Fruit fly (Drosophila melanogaster) whole organism, embryonic: Measurements from ENCODE around the gene Prm.

Source experiments
- Blimp-1 ChIP-seq: fragments of 200-800 bp; sonication (Bioruptor generic); optimal IDR thresholded peaks from 3 replicates; lab custom pipeline; 2018; ENCODE audit warnings: missing biosample characterization, missing genetic modification characterization, mild to moderate bottlenecking, moderate library complexity, missing genetic modification reagents
- CG10274 ChIP-seq: fragments of 200-800 bp; sonication (Bioruptor generic); optimal IDR thresholded peaks from 3 replicates; lab custom pipeline; 2017; ENCODE audit warnings: missing biosample characterization, mild to moderate bottlenecking, missing genetic modification characterization
- CG10321 ChIP-seq: fragments of 200-800 bp; sonication (Bioruptor generic); IDR thresholded peaks from 2 replicates; pipeline ENCODE4 v1.3.6; 2022; ENCODE audit warnings: missing biosample characterization, missing genetic modification characterization
- CG11560 ChIP-seq: fragments of 200-800 bp; sonication (Bioruptor generic); IDR thresholded peaks from 3 replicates; pipeline ENCODE4 v1.3.6; 2022; ENCODE audit warnings: missing biosample characterization, missing genetic modification characterization
- CG11723 ChIP-seq: fragments of 200-800 bp; sonication (Bioruptor generic); optimal IDR thresholded peaks from 2 replicates; lab custom pipeline; 2017; ENCODE audit warnings: missing biosample characterization, mild to moderate bottlenecking, missing genetic modification characterization
- CG13287 ChIP-seq: fragments of 200-800 bp; sonication (Bioruptor generic); IDR thresholded peaks from 2 replicates; pipeline ENCODE4 v1.3.6; 2022; ENCODE audit warnings: missing biosample characterization, missing genetic modification characterization; ENCODE audit not compliant: partially characterized antibody
- CG14441 ChIP-seq: fragments of 200-800 bp; sonication (Bioruptor generic); IDR thresholded peaks from 2 replicates; pipeline ENCODE4 v1.3.6; 2022; ENCODE audit warnings: missing biosample characterization, missing genetic modification characterization
- CG17186 ChIP-seq: fragments of 200-800 bp; sonication (Bioruptor generic); optimal IDR thresholded peaks from 3 replicates; lab custom pipeline; 2017; ENCODE audit warnings: missing biosample characterization, missing genetic modification reagents, missing genetic modification characterization
- CG17912 ChIP-seq: fragments of 200-800 bp; sonication (Bioruptor generic); optimal IDR thresholded peaks from 2 replicates; lab custom pipeline; 2018; ENCODE audit warnings: missing biosample characterization, mild to moderate bottlenecking, missing genetic modification characterization
- CG1792 ChIP-seq: fragments of 200-800 bp; sonication (Bioruptor generic); optimal IDR thresholded peaks from 2 replicates; lab custom pipeline; 2016; ENCODE audit warnings: missing biosample characterization, missing genetic modification characterization
- CG18262 ChIP-seq: fragments of 200-800 bp; optimal IDR thresholded peaks from 3 replicates; lab custom pipeline; 2019; ENCODE audit warnings: missing biosample characterization, mild to moderate bottlenecking, missing genetic modification characterization, moderate library complexity
- CG31224 ChIP-seq: fragments of 200-800 bp; sonication (Bioruptor generic); IDR thresholded peaks from 2 replicates; pipeline ENCODE4 v1.3.6; 2022; ENCODE audit warnings: missing biosample characterization, missing genetic modification characterization
- CG3281 ChIP-seq: fragments of 200-800 bp; sonication (Bioruptor generic); optimal IDR thresholded peaks from 3 replicates; lab custom pipeline; 2017; ENCODE audit warnings: missing biosample characterization, mild to moderate bottlenecking, missing genetic modification characterization
- CG34224 ChIP-seq: fragments of 200-800 bp; sonication (Bioruptor generic); IDR thresholded peaks from 3 replicates; pipeline ENCODE4 v1.3.6; 2022; ENCODE audit warnings: missing biosample characterization, missing genetic modification characterization; ENCODE audit not compliant: partially characterized antibody
- CG4328 ChIP-seq: fragments of 200-800 bp; sonication (Bioruptor generic); optimal IDR thresholded peaks from 3 replicates; lab custom pipeline; 2017; ENCODE audit warnings: missing biosample characterization, missing genetic modification reagents, missing genetic modification characterization
- CG43689 ChIP-seq: fragments of 200-800 bp; sonication (Bioruptor generic); IDR thresholded peaks from 2 replicates; pipeline ENCODE4 v1.3.6; 2022; ENCODE audit warnings: missing biosample characterization, missing genetic modification characterization
- CG6254 ChIP-seq: fragments of 200-800 bp; sonication (Bioruptor generic); optimal IDR thresholded peaks from 3 replicates; lab custom pipeline; 2017; ENCODE audit warnings: mild to moderate bottlenecking, missing biosample characterization, missing genetic modification reagents, missing genetic modification characterization
- CG6854 ChIP-seq: fragments of 200-800 bp; sonication (Bioruptor generic); optimal IDR thresholded peaks from 3 replicates; lab custom pipeline; 2017; ENCODE audit warnings: missing biosample characterization, mild to moderate bottlenecking, missing genetic modification characterization
- CG8281 ChIP-seq: fragments of 200-800 bp; sonication (Bioruptor generic); optimal IDR thresholded peaks from 2 replicates; lab custom pipeline; 2018; ENCODE audit warnings: missing biosample characterization, mild to moderate bottlenecking, missing genetic modification characterization, moderate library complexity
- CG8290 ChIP-seq, 3 experiments: fragments of 200-800 bp; sonication (Bioruptor generic); optimal IDR thresholded peaks; 2 replicates each; lab custom pipeline; 2016 to 2019; ENCODE audit warnings: missing biosample characterization in 3 of 3, missing genetic modification characterization in 3 of 3, mild to moderate bottlenecking in 2 of 3, moderate library complexity in 1 of 3
- CG9437 ChIP-seq: fragments of 200-800 bp; sonication (Bioruptor generic); optimal IDR thresholded peaks from 2 replicates; lab custom pipeline; 2018; ENCODE audit warnings: missing biosample characterization, mild to moderate bottlenecking, missing genetic modification characterization
- CG9817 ChIP-seq: fragments of 200-800 bp; sonication (Bioruptor generic); optimal IDR thresholded peaks from 2 replicates; lab custom pipeline; 2018; ENCODE audit warnings: missing biosample characterization, mild to moderate bottlenecking, missing genetic modification characterization, moderate library complexity
- CG9932 ChIP-seq: fragments of 200-800 bp; sonication (Bioruptor generic); IDR thresholded peaks from 2 replicates; pipeline ENCODE4 v1.3.6; 2022; ENCODE audit warnings: missing biosample characterization, missing genetic modification characterization
- CrebB ChIP-seq: fragments of 200-800 bp; sonication (Bioruptor generic); optimal IDR thresholded peaks from 3 replicates; lab custom pipeline; 2018; ENCODE audit warnings: missing biosample characterization, mild to moderate bottlenecking, missing genetic modification characterization
- ERR ChIP-seq: fragments of 200-800 bp; sonication (Bioruptor generic); optimal IDR thresholded peaks from 2 replicates; lab custom pipeline; 2016; ENCODE audit warnings: missing biosample characterization, missing genetic modification characterization
- HHEX ChIP-seq: fragments of 200-800 bp; sonication (Bioruptor generic); optimal IDR thresholded peaks from 3 replicates; lab custom pipeline; 2017; ENCODE audit warnings: missing biosample characterization, mild to moderate bottlenecking, missing genetic modification characterization, missing genetic modification reagents
- Kr ChIP-seq: fragments of 200-800 bp; sonication (Bioruptor generic); optimal IDR thresholded peaks from 2 replicates; lab custom pipeline; 2017; ENCODE audit warnings: missing biosample characterization, mild to moderate bottlenecking, missing genetic modification characterization
- Mrtf ChIP-seq: fragments of 200-800 bp; sonication (Bioruptor generic); IDR thresholded peaks from 3 replicates; pipeline ENCODE4 v1.3.6; 2022; ENCODE audit warnings: missing biosample characterization, missing genetic modification characterization
- Poxn ChIP-seq: fragments of 200-800 bp; sonication (Bioruptor generic); IDR thresholded peaks from 2 replicates; pipeline ENCODE4 v1.3.6; 2022; ENCODE audit warnings: missing biosample characterization, missing genetic modification characterization
- Rfx ChIP-seq: fragments of 200-800 bp; sonication (Bioruptor generic); IDR thresholded peaks from 2 replicates; pipeline ENCODE4 v1.3.6; 2022; ENCODE audit warnings: missing biosample characterization, missing genetic modification characterization
- Sry-δ ChIP-seq: fragments of 200-800 bp; sonication (Bioruptor generic); optimal IDR thresholded peaks from 2 replicates; lab custom pipeline; 2016; ENCODE audit warnings: missing biosample characterization, missing genetic modification characterization
- bab2 ChIP-seq: fragments of 200-800 bp; sonication (Bioruptor generic); optimal IDR thresholded peaks from 2 replicates; lab custom pipeline; 2016; ENCODE audit warnings: missing biosample characterization, missing genetic modification characterization
- bowl ChIP-seq: fragments of 200-800 bp; sonication (Bioruptor generic); IDR thresholded peaks from 2 replicates; pipeline ENCODE4 v1.3.6; 2022; ENCODE audit warnings: missing biosample characterization, missing genetic modification characterization
- cg ChIP-seq: fragments of 200-800 bp; sonication (Bioruptor generic); optimal IDR thresholded peaks from 3 replicates; lab custom pipeline; 2019; ENCODE audit warnings: missing biosample characterization, mild to moderate bottlenecking, missing genetic modification characterization, moderate library complexity
- ci ChIP-seq: fragments of 200-800 bp; sonication (Bioruptor generic); IDR thresholded peaks from 3 replicates; pipeline ENCODE4 v1.3.6; 2022; ENCODE audit warnings: missing biosample characterization, missing genetic modification characterization
- croc ChIP-seq: fragments of 200-800 bp; sonication (Bioruptor generic); conservative IDR thresholded peaks from 3 replicates; pipeline ENCODE4 v1.3.6; 2022; ENCODE audit warnings: missing biosample characterization, missing genetic modification characterization
- crol ChIP-seq: fragments of 200-800 bp; sonication (Bioruptor generic); IDR thresholded peaks from 2 replicates; pipeline ENCODE4 v1.3.6; 2022; ENCODE audit warnings: missing biosample characterization, missing genetic modification characterization
- cwo ChIP-seq: fragments of 200-800 bp; sonication (Bioruptor generic); optimal IDR thresholded peaks from 3 replicates; lab custom pipeline; 2017; ENCODE audit warnings: missing biosample characterization, missing genetic modification characterization, mild to moderate bottlenecking, moderate library complexity, missing genetic modification reagents
- gcm ChIP-seq: fragments of 200-800 bp; sonication (Bioruptor generic); optimal IDR thresholded peaks from 2 replicates; lab custom pipeline; 2019; ENCODE audit warnings: missing biosample characterization, mild to moderate bottlenecking, missing genetic modification characterization, moderate library complexity
- knrl ChIP-seq: fragments of 200-800 bp; sonication (Bioruptor generic); IDR thresholded peaks from 3 replicates; pipeline ENCODE4 v1.3.6; 2022; ENCODE audit warnings: missing biosample characterization, missing genetic modification characterization; ENCODE audit not compliant: partially characterized antibody
- nau ChIP-seq: fragments of 200-800 bp; sonication (Bioruptor generic); optimal IDR thresholded peaks from 3 replicates; lab custom pipeline; 2017; ENCODE audit warnings: missing biosample characterization, mild to moderate bottlenecking, missing genetic modification characterization, missing genetic modification reagents
- row ChIP-seq: fragments of 200-800 bp; sonication (Bioruptor generic); IDR thresholded peaks from 3 replicates; pipeline ENCODE4 v1.3.6; 2022; ENCODE audit warnings: missing biosample characterization, missing genetic modification characterization
- sob ChIP-seq: fragments of 200-800 bp; sonication (Bioruptor generic); IDR thresholded peaks from 2 replicates; pipeline ENCODE4 v1.3.6; 2022; ENCODE audit warnings: missing biosample characterization, missing genetic modification characterization
- ssp ChIP-seq: fragments of 200-800 bp; sonication (Bioruptor generic); IDR thresholded peaks from 2 replicates; pipeline ENCODE4 v1.3.6; 2022; ENCODE audit warnings: missing biosample characterization, missing genetic modification characterization
- tio ChIP-seq: fragments of 200-800 bp; sonication (Bioruptor generic); optimal IDR thresholded peaks from 2 replicates; lab custom pipeline; 2017; ENCODE audit warnings: missing biosample characterization, missing genetic modification characterization, inconsistent platforms
- wdn ChIP-seq: fragments of 200-800 bp; sonication (Bioruptor generic); IDR thresholded peaks from 2 replicates; pipeline ENCODE4 v1.3.6; 2022; ENCODE audit warnings: missing biosample characterization, missing genetic modification characterization
- wor ChIP-seq: fragments of 200-800 bp; sonication (Bioruptor generic); IDR thresholded peaks from 2 replicates; pipeline ENCODE4 v1.3.6; 2022; ENCODE audit warnings: missing biosample characterization, missing genetic modification characterization
- yki ChIP-seq: fragments of >200 bp; optimal IDR thresholded peaks from 3 replicates; lab custom pipeline; 2018
- zen ChIP-seq: fragments of 200-800 bp; sonication (Bioruptor generic); optimal IDR thresholded peaks from 3 replicates; lab custom pipeline; 2018; ENCODE audit warnings: missing biosample characterization, mild to moderate bottlenecking, missing genetic modification characterization, moderate library complexity

The Prm gene

DNA sequence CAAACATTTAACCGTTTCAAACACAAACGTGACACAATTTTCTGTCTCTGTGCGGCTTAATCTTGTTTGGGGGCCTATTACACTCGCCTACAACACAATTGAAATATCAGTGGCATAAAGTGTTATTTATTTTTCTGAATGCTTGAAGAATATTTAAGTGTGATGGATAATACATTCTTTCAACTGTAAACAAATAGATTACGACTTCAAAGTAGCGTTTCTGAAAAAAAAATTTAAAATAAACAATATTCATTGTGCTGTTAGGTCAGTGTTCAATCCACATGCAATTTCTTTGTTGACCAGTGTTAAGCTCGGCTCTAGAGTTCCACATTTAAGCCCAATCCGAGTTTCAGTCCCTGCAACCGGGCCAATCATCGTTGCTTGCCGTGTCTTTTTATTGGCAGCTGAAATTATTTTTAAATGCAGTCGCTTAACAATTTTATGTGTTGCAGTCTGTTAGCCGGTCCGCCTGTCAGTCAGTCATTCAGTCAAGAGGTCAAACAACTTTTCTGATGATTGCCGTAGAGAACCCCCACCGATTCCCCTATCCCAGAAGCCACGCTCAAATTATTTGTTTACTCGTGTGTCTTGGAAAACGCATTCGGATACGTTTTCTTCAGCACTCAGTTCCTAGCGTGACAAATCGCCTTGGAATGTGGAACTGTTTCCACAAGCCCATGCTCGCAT, 28.0 kb upstream of the Prm start (continued):
- TF ChIP-seq bab2 = peak; percentile 45
- peak; percentile 82 for TF ChIP-seq Blimp-1 (GFP tag; lab: Kevin White, UChicago)
- TF ChIP-seq CG11560 (tag; lab: Robert Waterston, UW) = no peak
- no peak for TF ChIP-seq CG43689 (GFP tag; lab: Robert Waterston, UW)
- no peak for TF ChIP-seq CG34224
- TF ChIP-seq zen (tag; lab: Kevin White, UChicago) = no peak
- TF ChIP-seq CG17912 (GFP tag; lab: Kevin White, UChicago) = no peak
- no peak for TF ChIP-seq CG31224 (GFP tag; lab: Robert Waterston, UW)
- no peak for TF ChIP-seq CG9932 (GFP tag; lab: Robert Waterston, UW)
- TF ChIP-seq sob (GFP tag; lab: Robert Waterston, UW) = peak; percentile 50; the same call in 1 of the 2 replicates
- peak; percentile 8 for TF ChIP-seq HHEX (GFP tag; lab: Kevin White, UChicago)
- TF ChIP-seq Rfx (GFP tag; lab: Robert Waterston, UW) = 0 out of 2 replicates have a peak, but pooled peaks have one; percentile 31
- TF ChIP-seq Mrtf (GFP tag; lab: Robert Waterston, UW) = peak; percentile 53; the same call in 2 of the 3 replicates
- TF ChIP-seq cg (GFP tag; lab: Kevin White, UChicago) = no peak
- TF ChIP-seq CG10321 (GFP tag; lab: Robert Waterston, UW) = peak; percentile 28; the same call in 1 of the 2 replicates
- no peak for TF ChIP-seq yki (lab: Kevin White, UChicago)
- peak; percentile 3 for TF ChIP-seq CG8290 (GFP tag; optimal IDR thresholded peaks at IDR 0.05; lab: Kevin White, UChicago)
- TF ChIP-seq CG8290 (tag; optimal IDR thresholded peaks at IDR 0.05; lab: Kevin White, UChicago) = peak in 1 of 2 experiments; percentile 29
- TF ChIP-seq ssp (GFP tag; lab: Robert Waterston, UW) = peak; percentile 47
- peak; percentile 23; the same call in 1 of the 2 replicates for TF ChIP-seq bowl (GFP tag; lab: Robert Waterston, UW)
- TF ChIP-seq CG13287 = no peak
- peak; percentile 63 for TF ChIP-seq CG11723 (GFP tag; lab: Kevin White, UChicago)
- peak; percentile 86 for TF ChIP-seq CG18262 (tag; lab: Kevin White, UChicago)
- TF ChIP-seq nau = peak; percentile 43
- TF ChIP-seq wor = peak; percentile 60
- TF ChIP-seq row = peak; percentile 83
- peak; percentile 3 for TF ChIP-seq ERR
- TF ChIP-seq CG17186 (GFP tag; lab: Kevin White, UChicago) = no peak
- TF ChIP-seq Poxn (GFP tag; lab: Robert Waterston, UW) = no peak
- no peak for TF ChIP-seq cwo (GFP tag; lab: Kevin White, UChicago)
- no peak for TF ChIP-seq CG10274 (GFP tag; lab: Kevin White, UChicago)
- peak; percentile 62 for TF ChIP-seq CG6254
- peak; percentile 65 for TF ChIP-seq croc (GFP tag; lab: Robert Waterston, UW)
- TF ChIP-seq CG8281 (tag; lab: Kevin White, UChicago) = peak; percentile 90
- peak; percentile 52 for TF ChIP-seq CG9437 (GFP tag; lab: Kevin White, UChicago)
- no peak for TF ChIP-seq crol (GFP tag; lab: Robert Waterston, UW)
- no peak for TF ChIP-seq wdn (GFP tag; lab: Robert Waterston, UW)
- TF ChIP-seq CG4328 (GFP tag; lab: Kevin White, UChicago) = no peak
- TF ChIP-seq Sry-δ (GFP tag; lab: Kevin White, UChicago) = no peak
- TF ChIP-seq Kr (GFP tag; lab: Kevin White, UChicago) = no peak
- peak; percentile 82 for TF ChIP-seq ci (GFP tag; lab: Robert Waterston, UW)
- no peak for TF ChIP-seq CG1792
- no peak for TF ChIP-seq CG3281
- peak; percentile 69 for TF ChIP-seq CG14441 (GFP tag; lab: Robert Waterston, UW)
- TF ChIP-seq CG9817 (tag; lab: Kevin White, UChicago) = peak; percentile 39
- peak; percentile 79 for TF ChIP-seq gcm (GFP tag; lab: Kevin White, UChicago)
- TF ChIP-seq CG6854 (GFP tag; lab: Kevin White, UChicago) = peak; percentile 19
- TF ChIP-seq knrl (GFP tag; lab: Robert Waterston, UW) = 0 out of 3 replicates have a peak, but pooled peaks have one; percentile 7
- TF ChIP-seq CrebB = peak; percentile 62
- TF ChIP-seq tio (GFP tag; lab: Kevin White, UChicago) = peak; percentile 50
